Worm (Caenorhabditis elegans): Measurements from ENCODE around the gene ztf-28.

ce11 chrV:2051507-2051906 is 39.0 kb upstream of the ztf-28 start, which contains the start of gene Y40B10A.11:
- TF ChIP-seq ces-1 (GFP tag; optimal IDR thresholded peaks at IDR 0.05): no peak
- TF ChIP-seq egl-27 (tag; optimal IDR thresholded peaks at IDR 0.05): no peak
- no peak for TF ChIP-seq nhr-76 (tag; optimal IDR thresholded peaks at IDR 0.05)
- TF ChIP-seq zag-1 (tag; optimal IDR thresholded peaks at IDR 0.05): no peak
- no peak for TF ChIP-seq nhr-102 (tag; optimal IDR thresholded peaks at IDR 0.05)
- no peak for TF ChIP-seq pqm-1 (tag; optimal IDR thresholded peaks at IDR 0.05)
- TF ChIP-seq ceh-44 (GFP tag; IDR thresholded peaks at IDR 0.05): no peak
- no peak for TF ChIP-seq hif-1 (tag; optimal IDR thresholded peaks at IDR 0.05)
- no peak for TF ChIP-seq mxl-3 (GFP tag; optimal IDR thresholded peaks at IDR 0.05)
- TF ChIP-seq ceh-32 (tag; optimal IDR thresholded peaks at IDR 0.05; ENCODE audit: poor library complexity): no peak
- no peak for TF ChIP-seq madf-5 (GFP tag; IDR thresholded peaks at IDR 0.05)

Measured in whole organism, L4 larva.